Fruit fly (Drosophila melanogaster): ENCODE measurements around the gene CG11560.

The CG11560 gene

dm6 chr3L:12083861-12084260 lies 36.0 kb upstream of the CG11560 start:
- TF ChIP-seq CG17801 (GFP tag; optimal IDR thresholded peaks at IDR 0.05; ENCODE audit: partially characterized antibody), result no peak

dm6 chr3L:12084969-12085690 lies 34.7 kb upstream of the CG11560 start:
- peak; percentile 14 for TF ChIP-seq CG17801 (GFP tag; optimal IDR thresholded peaks at IDR 0.05; ENCODE audit: partially characterized antibody)

dm6 chr3L:12085691-12086078 lies 34.1 kb upstream of the CG11560 start:
- TF ChIP-seq CG17801 (GFP tag; optimal IDR thresholded peaks at IDR 0.05; ENCODE audit: partially characterized antibody), result no peak

dm6 chr3L:12088326-12088725 lies 31.5 kb upstream of the CG11560 start, which contains the start of gene CG17154:
Gene CG17154, plus strand, starts transcription at chr3L:12088626.
- no peak for TF ChIP-seq CG17801 (GFP tag; optimal IDR thresholded peaks at IDR 0.05; ENCODE audit: partially characterized antibody)

dm6 chr3L:12090184-12090897 lies 29.5 kb upstream of the CG11560 start:
- no peak for TF ChIP-seq CG17801 (GFP tag; optimal IDR thresholded peaks at IDR 0.05; ENCODE audit: partially characterized antibody)

- TF ChIP-seq CG17801 (GFP tag; optimal IDR thresholded peaks at IDR 0.05; ENCODE audit: partially characterized antibody), result peak; percentile 76
Measured at dm6 chr3L:12090898-12091685, 28.7 kb upstream of the CG11560 start.

dm6 chr3L:12092860-12093359 lies 26.9 kb upstream of the CG11560 start:
- TF ChIP-seq CG17801 (GFP tag; optimal IDR thresholded peaks at IDR 0.05; ENCODE audit: partially characterized antibody), result no peak

dm6 chr3L:12095960-12096359 lies 23.9 kb upstream of the CG11560 start:
- TF ChIP-seq CG17801 (GFP tag; optimal IDR thresholded peaks at IDR 0.05; ENCODE audit: partially characterized antibody), result no peak

dm6 chr3L:12096799-12097662 lies 22.8 kb upstream of the CG11560 start:
- no peak for TF ChIP-seq CG17801 (GFP tag; optimal IDR thresholded peaks at IDR 0.05; ENCODE audit: partially characterized antibody)

dm6 chr3L:12099329-12100031 lies 20.3 kb upstream of the CG11560 start:
- no peak for TF ChIP-seq CG17801 (GFP tag; optimal IDR thresholded peaks at IDR 0.05; ENCODE audit: partially characterized antibody)

- no peak for TF ChIP-seq CG17801 (GFP tag; optimal IDR thresholded peaks at IDR 0.05; ENCODE audit: partially characterized antibody)
Measured at dm6 chr3L:12101924-12102383, 17.9 kb upstream of the CG11560 start.

dm6 chr3L:12107378-12107777 lies 12.4 kb upstream of the CG11560 start:
- TF ChIP-seq CG17801 (GFP tag; optimal IDR thresholded peaks at IDR 0.05; ENCODE audit: partially characterized antibody), result no peak

- TF ChIP-seq CG17801 (GFP tag; optimal IDR thresholded peaks at IDR 0.05; ENCODE audit: partially characterized antibody), result no peak
Measured at dm6 chr3L:12108515-12108914, 11.3 kb upstream of the CG11560 start.

All from ovary, adult (tissue).